Worm (Caenorhabditis elegans): ENCODE data around the gene K09E2.2.

Gene K09E2.2

DNA sequence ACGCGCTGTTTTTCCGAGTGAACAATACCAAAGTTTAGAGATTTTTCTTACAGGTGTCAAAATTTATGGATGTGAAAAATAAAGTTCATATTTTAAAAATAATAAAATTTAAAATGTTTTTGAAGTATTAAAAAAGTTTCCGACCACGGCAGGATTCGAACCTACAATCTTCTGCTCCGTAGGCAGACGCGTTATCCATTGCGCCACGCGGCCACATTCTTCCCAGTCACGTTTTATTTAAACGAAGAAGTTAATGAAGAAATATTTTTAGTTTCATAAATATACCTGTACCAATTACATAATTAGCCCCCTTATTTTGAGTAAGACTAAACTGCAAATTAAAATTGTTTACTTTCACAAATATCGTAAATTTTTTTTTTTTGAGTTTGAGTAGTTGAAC, 32.2 kb upstream of the K09E2.2 start:
- TF ChIP-seq zip-8 (tag; optimal IDR thresholded peaks at IDR 0.05): no peak
- no peak for TF ChIP-seq mls-2 (tag; optimal IDR thresholded peaks at IDR 0.05)
- TF ChIP-seq sptf-1 (tag; optimal IDR thresholded peaks at IDR 0.05): no peak
- no peak for TF ChIP-seq bed-3 (GFP tag; optimal IDR thresholded peaks at IDR 0.05)
- TF ChIP-seq sem-2 (GFP tag; optimal IDR thresholded peaks at IDR 0.05): no peak
- no peak for TF ChIP-seq nhr-2 (tag; optimal IDR thresholded peaks at IDR 0.05)
- no peak for TF ChIP-seq nhr-28 (tag; optimal IDR thresholded peaks at IDR 0.05)
- TF ChIP-seq cnd-1 (tag; optimal IDR thresholded peaks at IDR 0.05): no peak
- no peak for TF ChIP-seq nhr-76 (tag; optimal IDR thresholded peaks at IDR 0.05)
- TF ChIP-seq pha-4 (tag; optimal IDR thresholded peaks at IDR 0.05): no peak
- no peak for TF ChIP-seq lin-13 (tag; optimal IDR thresholded peaks at IDR 0.05)
- TF ChIP-seq nhr-12 (tag; optimal IDR thresholded peaks at IDR 0.05): no peak
- no peak for TF ChIP-seq M03D4.4 (tag; optimal IDR thresholded peaks at IDR 0.05)
- no peak for TF ChIP-seq ceh-43 (GFP tag; optimal IDR thresholded peaks at IDR 0.05)
- no peak for TF ChIP-seq tbx-8 (GFP tag; optimal IDR thresholded peaks at IDR 0.05)

DNA sequence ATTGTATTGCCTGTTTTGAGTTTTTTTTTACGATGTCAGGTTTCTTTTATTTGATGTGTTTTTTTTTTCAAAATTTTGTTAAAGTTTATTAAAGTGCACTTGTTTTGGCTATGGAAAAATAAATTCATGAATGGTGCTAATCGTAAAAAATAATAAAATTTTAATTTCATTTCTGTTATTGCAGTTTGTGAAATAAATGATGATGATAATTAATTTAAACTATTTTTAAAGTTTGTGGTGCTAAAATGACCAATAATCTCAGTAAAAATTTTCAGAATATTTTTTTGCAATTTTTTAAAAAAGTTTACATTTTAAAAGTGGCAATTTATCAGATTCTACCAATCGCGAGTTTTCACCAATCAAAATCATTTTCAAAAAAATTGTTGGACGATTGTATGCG, 29.0 kb upstream of the K09E2.2 start, which contains the start of gene stg-2:
Gene stg-2, minus strand, starts transcription at position 101 of the 400 bp plus-strand sequence.
- TF ChIP-seq nhr-28 (tag; optimal IDR thresholded peaks at IDR 0.05) (no peak), ceh-43 (GFP tag; optimal IDR thresholded peaks at IDR 0.05) (no peak), mls-2 (tag; optimal IDR thresholded peaks at IDR 0.05) (no peak), snpc-4 (tag; optimal IDR thresholded peaks at IDR 0.05) (no peak), sem-2 (GFP tag; optimal IDR thresholded peaks at IDR 0.05) (no peak), pha-4 (tag; optimal IDR thresholded peaks at IDR 0.05) (no peak), ztf-11 (tag; optimal IDR thresholded peaks at IDR 0.05) (no peak), nhr-76 (tag; optimal IDR thresholded peaks at IDR 0.05) (no peak), unc-62 (GFP tag; optimal IDR thresholded peaks at IDR 0.05) (no peak), mab-5 (tag; optimal IDR thresholded peaks at IDR 0.05) (no peak), lin-13 (tag; optimal IDR thresholded peaks at IDR 0.05) (no peak)

- TF ChIP-seq bed-3 (GFP tag; optimal IDR thresholded peaks at IDR 0.05) (peak; percentile 71), sptf-1 (tag; optimal IDR thresholded peaks at IDR 0.05) (peak; percentile 89), nhr-12 (tag; optimal IDR thresholded peaks at IDR 0.05) (no peak), sem-2 (GFP tag; optimal IDR thresholded peaks at IDR 0.05) (peak; percentile 64), nhr-237 (tag; optimal IDR thresholded peaks at IDR 0.05) (no peak), ceh-43 (GFP tag; optimal IDR thresholded peaks at IDR 0.05) (peak; percentile 71), lin-32 (GFP tag; optimal IDR thresholded peaks at IDR 0.05) (peak; percentile 44), tbx-8 (GFP tag; optimal IDR thresholded peaks at IDR 0.05) (peak; percentile 82), mab-5 (tag; optimal IDR thresholded peaks at IDR 0.05) (no peak), ztf-11 (tag; optimal IDR thresholded peaks at IDR 0.05) (no peak), cnd-1 (tag; optimal IDR thresholded peaks at IDR 0.05) (peak; percentile 88), unc-120 (tag; optimal IDR thresholded peaks at IDR 0.05; ENCODE audit: poor library complexity, severe bottlenecking) (peak; percentile 66), mls-2 (tag; optimal IDR thresholded peaks at IDR 0.05) (peak; percentile 90), M03D4.4 (tag; optimal IDR thresholded peaks at IDR 0.05) (peak; percentile 87), ceh-83 (GFP tag; optimal IDR thresholded peaks at IDR 0.05) (peak; percentile 89), hlh-1 (tag; optimal IDR thresholded peaks at IDR 0.05) (no peak), nhr-28 (tag; optimal IDR thresholded peaks at IDR 0.05) (no peak), flh-1 (GFP tag; optimal IDR thresholded peaks at IDR 0.05) (peak; percentile 55), drap-1 (GFP tag; optimal IDR thresholded peaks at IDR 0.05) (peak; percentile 80), ces-1 (GFP tag; optimal IDR thresholded peaks at IDR 0.05) (peak; percentile 82), ham-2 (GFP tag; optimal IDR thresholded peaks at IDR 0.05) (peak; percentile 49)
Observed at ce11 chrX:8646287-8646686, 26.6 kb upstream of the K09E2.2 start.

ce11 chrX:8646997-8647396, 25.9 kb upstream of the K09E2.2 start, which contains the start of gene F12D9.2:
Gene F12D9.2 (minus strand): TSS chrX:8647097.
- TF ChIP-seq drap-1 (GFP tag; optimal IDR thresholded peaks at IDR 0.05): no peak
- TF ChIP-seq snpc-4 (tag; optimal IDR thresholded peaks at IDR 0.05): no peak
- no peak for TF ChIP-seq nhr-2 (tag; optimal IDR thresholded peaks at IDR 0.05)
- TF ChIP-seq ham-2 (GFP tag; optimal IDR thresholded peaks at IDR 0.05): no peak
- no peak for TF ChIP-seq sem-2 (GFP tag; optimal IDR thresholded peaks at IDR 0.05)
- no peak for TF ChIP-seq cnd-1 (tag; optimal IDR thresholded peaks at IDR 0.05)
- no peak for TF ChIP-seq unc-62 (GFP tag; optimal IDR thresholded peaks at IDR 0.05)
- TF ChIP-seq elt-1 (tag; optimal IDR thresholded peaks at IDR 0.05; ENCODE audit: borderline replicate concordance, insufficient read depth): no peak
- no peak for TF ChIP-seq sptf-1 (tag; optimal IDR thresholded peaks at IDR 0.05)
- no peak for TF ChIP-seq unc-39 (tag; optimal IDR thresholded peaks at IDR 0.05)
- no peak for TF ChIP-seq ces-1 (GFP tag; optimal IDR thresholded peaks at IDR 0.05)
- TF ChIP-seq ztf-11 (tag; optimal IDR thresholded peaks at IDR 0.05): no peak
- no peak for TF ChIP-seq nhr-28 (tag; optimal IDR thresholded peaks at IDR 0.05)
- TF ChIP-seq nhr-76 (tag; optimal IDR thresholded peaks at IDR 0.05): no peak
- no peak for TF ChIP-seq M03D4.4 (tag; optimal IDR thresholded peaks at IDR 0.05)
- no peak for TF ChIP-seq ceh-43 (GFP tag; optimal IDR thresholded peaks at IDR 0.05)
- TF ChIP-seq ceh-39 (tag; optimal IDR thresholded peaks at IDR 0.05): no peak
- TF ChIP-seq flh-1 (GFP tag; optimal IDR thresholded peaks at IDR 0.05): no peak
- no peak for TF ChIP-seq nhr-237 (tag; optimal IDR thresholded peaks at IDR 0.05)
- no peak for TF ChIP-seq lin-13 (tag; optimal IDR thresholded peaks at IDR 0.05)
